Fruit fly (Drosophila melanogaster) whole organism, embryonic: ENCODE data around the gene CG10413.

Experiments
- BtbVII ChIP-seq: fragments of 200-800 bp; sonication (Bioruptor generic); optimal IDR thresholded peaks from 3 replicates; lab custom pipeline; 2017; ENCODE audit warnings: missing biosample characterization, mild to moderate bottlenecking, missing genetic modification characterization
- C15 ChIP-seq: fragments of 200-800 bp; sonication (Bioruptor generic); IDR thresholded peaks from 3 replicates; pipeline ENCODE4 v1.3.6; 2022; ENCODE audit warnings: missing biosample characterization, missing genetic modification characterization
- CG11093 ChIP-seq: fragments of 200-800 bp; sonication (Bioruptor generic); IDR thresholded peaks from 3 replicates; pipeline ENCODE4 v1.3.6; 2022; ENCODE audit warnings: missing biosample characterization, missing genetic modification characterization
- CG12236 ChIP-seq: fragments of 200-800 bp; sonication (Bioruptor generic); optimal IDR thresholded peaks from 2 replicates; lab custom pipeline; 2016; ENCODE audit warnings: missing biosample characterization, missing genetic modification characterization
- CG1233 ChIP-seq: fragments of 200-800 bp; sonication (Bioruptor generic); optimal IDR thresholded peaks from 4 replicates; lab custom pipeline; 2018; ENCODE audit warnings: missing biosample characterization, mild to moderate bottlenecking, missing genetic modification characterization
- CG13894 ChIP-seq: fragments of 200-800 bp; sonication (Bioruptor generic); optimal IDR thresholded peaks from 3 replicates; lab custom pipeline; 2018; ENCODE audit warnings: missing biosample characterization, mild to moderate bottlenecking, missing genetic modification characterization, moderate library complexity
- CG14860 ChIP-seq: fragments of 200-800 bp; sonication (Bioruptor generic); IDR thresholded peaks from 3 replicates; pipeline ENCODE4 v1.3.6; 2022; ENCODE audit warnings: missing biosample characterization, missing genetic modification characterization; ENCODE audit not compliant: partially characterized antibody
- CG15073 ChIP-seq: fragments of 200-800 bp; sonication (Bioruptor generic); optimal IDR thresholded peaks from 2 replicates; lab custom pipeline; 2016; ENCODE audit warnings: missing biosample characterization, missing genetic modification characterization
- CG15514 ChIP-seq: fragments of 200-800 bp; sonication (Bioruptor generic); optimal IDR thresholded peaks from 3 replicates; lab custom pipeline; 2017; ENCODE audit warnings: missing biosample characterization, missing genetic modification characterization, mild to moderate bottlenecking, moderate library complexity, missing genetic modification reagents
- CG16813 ChIP-seq: fragments of 200-800 bp; sonication (Bioruptor generic); IDR thresholded peaks from 3 replicates; pipeline ENCODE4 v1.3.6; 2022; ENCODE audit warnings: missing biosample characterization, missing genetic modification characterization; ENCODE audit not compliant: partially characterized antibody
- CG17829 ChIP-seq: fragments of 200-800 bp; optimal IDR thresholded peaks from 2 replicates; lab custom pipeline; 2019; ENCODE audit warnings: missing biosample characterization, mild to moderate bottlenecking, missing genetic modification characterization, moderate library complexity
- CG18011 ChIP-seq: fragments of 200-800 bp; sonication (Bioruptor generic); optimal IDR thresholded peaks from 2 replicates; lab custom pipeline; 2017; ENCODE audit warnings: missing biosample characterization, missing genetic modification characterization, mild to moderate bottlenecking, moderate library complexity, missing genotype
- CG3281 ChIP-seq: fragments of 200-800 bp; sonication (Bioruptor generic); optimal IDR thresholded peaks from 3 replicates; lab custom pipeline; 2017; ENCODE audit warnings: missing biosample characterization, mild to moderate bottlenecking, missing genetic modification characterization
- CG3726 ChIP-seq: fragments of 200-800 bp; sonication (Bioruptor generic); IDR thresholded peaks from 3 replicates; pipeline ENCODE4, ENCODE4 v1.3.6; 2022; ENCODE audit warnings: missing biosample characterization, missing genetic modification characterization
- CG6272 ChIP-seq: fragments of 200-800 bp; sonication (Bioruptor generic); IDR thresholded peaks from 2 replicates; pipeline ENCODE4 v1.3.6; 2022; ENCODE audit warnings: missing biosample characterization, missing genetic modification characterization
- CG7963 ChIP-seq: fragments of 200-800 bp; sonication (Bioruptor generic); IDR thresholded peaks from 3 replicates; pipeline ENCODE4 v1.3.6; 2022; ENCODE audit warnings: missing biosample characterization, missing genetic modification characterization; ENCODE audit not compliant: partially characterized antibody
- CG8281 ChIP-seq: fragments of 200-800 bp; sonication (Bioruptor generic); optimal IDR thresholded peaks from 2 replicates; lab custom pipeline; 2018; ENCODE audit warnings: missing biosample characterization, mild to moderate bottlenecking, missing genetic modification characterization, moderate library complexity
- Chrac-16 ChIP-seq: fragments of 200-800 bp; sonication (Bioruptor generic); optimal IDR thresholded peaks from 3 replicates; lab custom pipeline; 2016; ENCODE audit warnings: missing biosample characterization, missing genetic modification characterization
- HHEX ChIP-seq: fragments of 200-800 bp; sonication (Bioruptor generic); optimal IDR thresholded peaks from 3 replicates; lab custom pipeline; 2017; ENCODE audit warnings: missing biosample characterization, mild to moderate bottlenecking, missing genetic modification characterization, missing genetic modification reagents
- HLH54F ChIP-seq: fragments of 200-800 bp; sonication (Bioruptor generic); optimal IDR thresholded peaks from 3 replicates; lab custom pipeline; 2016; ENCODE audit warnings: missing biosample characterization, missing genetic modification characterization
- Hey ChIP-seq: fragments of 200-800 bp; sonication (Bioruptor generic); optimal IDR thresholded peaks from 3 replicates; lab custom pipeline; 2018; ENCODE audit warnings: missing biosample characterization, mild to moderate bottlenecking, missing genetic modification characterization
- NC2α ChIP-seq: fragments of 200-800 bp; sonication (Bioruptor generic); optimal IDR thresholded peaks from 2 replicates; lab custom pipeline; 2016; ENCODE audit warnings: missing biosample characterization, missing genetic modification characterization
- NC2β ChIP-seq: fragments of 200-800 bp; sonication (Bioruptor generic); optimal IDR thresholded peaks from 2 replicates; lab custom pipeline; 2016; ENCODE audit warnings: missing biosample characterization, missing genetic modification characterization
- Sox102F ChIP-seq: fragments of 200-800 bp; sonication (Bioruptor generic); optimal IDR thresholded peaks from 2 replicates; lab custom pipeline; 2018; ENCODE audit warnings: missing biosample characterization, mild to moderate bottlenecking, missing genetic modification characterization, moderate library complexity
- cg ChIP-seq: fragments of 200-800 bp; sonication (Bioruptor generic); optimal IDR thresholded peaks from 3 replicates; lab custom pipeline; 2019; ENCODE audit warnings: missing biosample characterization, mild to moderate bottlenecking, missing genetic modification characterization, moderate library complexity
- cwo ChIP-seq: fragments of 200-800 bp; sonication (Bioruptor generic); optimal IDR thresholded peaks from 3 replicates; lab custom pipeline; 2017; ENCODE audit warnings: missing biosample characterization, missing genetic modification characterization, mild to moderate bottlenecking, moderate library complexity, missing genetic modification reagents
- da ChIP-seq: fragments of 200-800 bp; sonication (Bioruptor generic); optimal IDR thresholded peaks from 2 replicates; lab custom pipeline; 2016; ENCODE audit warnings: missing biosample characterization, missing genetic modification characterization
- disco-r ChIP-seq: fragments of 200-800 bp; sonication (Bioruptor generic); optimal IDR thresholded peaks from 2 replicates; lab custom pipeline; 2016; ENCODE audit warnings: missing biosample characterization, missing genetic modification characterization
- esg ChIP-seq: fragments of 200-800 bp; sonication (Bioruptor generic); conservative IDR thresholded peaks from 2 replicates; pipeline ENCODE4 v1.3.6; 2022; ENCODE audit warnings: missing biosample characterization, missing genetic modification characterization
- fd102C ChIP-seq: fragments of 200-800 bp; sonication (Bioruptor generic); optimal IDR thresholded peaks from 2 replicates; lab custom pipeline; 2018; ENCODE audit warnings: missing biosample characterization, mild to moderate bottlenecking, missing genetic modification characterization, moderate library complexity
- hb ChIP-seq: fragments of 200-800 bp; sonication (Bioruptor generic); IDR thresholded peaks from 3 replicates; pipeline ENCODE4 v1.3.6; 2022; ENCODE audit warnings: missing biosample characterization, missing genetic modification characterization; ENCODE audit not compliant: partially characterized antibody
- kni ChIP-seq: fragments of 200-800 bp; sonication (Bioruptor generic); optimal IDR thresholded peaks from 3 replicates; lab custom pipeline; 2017; ENCODE audit warnings: mild to moderate bottlenecking, missing biosample characterization, missing genetic modification reagents, missing genetic modification characterization
- mirr ChIP-seq: fragments of 200-800 bp; sonication (Bioruptor generic); optimal IDR thresholded peaks from 3 replicates; lab custom pipeline; 2018; ENCODE audit warnings: missing biosample characterization, mild to moderate bottlenecking, missing genetic modification characterization
- odd ChIP-seq: fragments of 200-800 bp; sonication (Bioruptor generic); optimal IDR thresholded peaks from 2 replicates; lab custom pipeline; 2017; ENCODE audit warnings: missing biosample characterization, mild to moderate bottlenecking, missing genetic modification characterization
- pan ChIP-seq, 4 experiments: fragments of >200 bp in 3 of 4; fragments of 200-800 bp in 1 of 4; sonication (Bioruptor generic) in 1 of 4; optimal IDR thresholded peaks in 3 of 4; IDR thresholded peaks in 1 of 4; 2 replicates each; pipeline versions ENCODE4 v1.3.6 to Lab custom; 2017 to 2022; ENCODE audit warnings: missing biosample characterization in 2 of 4, missing genetic modification characterization in 2 of 4, mixed read lengths in 1 of 4
- peb ChIP-seq: fragments of 200-800 bp; sonication (Bioruptor generic); IDR thresholded peaks from 2 replicates; pipeline ENCODE4 v1.3.6; 2022; ENCODE audit warnings: missing biosample characterization, missing genetic modification characterization
- row ChIP-seq: fragments of 200-800 bp; sonication (Bioruptor generic); IDR thresholded peaks from 3 replicates; pipeline ENCODE4 v1.3.6; 2022; ENCODE audit warnings: missing biosample characterization, missing genetic modification characterization
- sens ChIP-seq: fragments of 200-800 bp; sonication (Bioruptor generic); peaks from one replicate; lab custom pipeline; 2016; ENCODE audit warnings: missing biosample characterization, missing genetic modification characterization
- so ChIP-seq: fragments of 200-800 bp; sonication (Bioruptor generic); IDR thresholded peaks from 3 replicates; pipeline ENCODE4 v1.3.6; 2022; ENCODE audit warnings: missing biosample characterization, missing genetic modification characterization
- ssp ChIP-seq: fragments of 200-800 bp; sonication (Bioruptor generic); IDR thresholded peaks from 2 replicates; pipeline ENCODE4 v1.3.6; 2022; ENCODE audit warnings: missing biosample characterization, missing genetic modification characterization
- stwl ChIP-seq: fragments of 200-800 bp; sonication (Bioruptor generic); optimal IDR thresholded peaks from 3 replicates; lab custom pipeline; 2018; ENCODE audit warnings: missing biosample characterization, mild to moderate bottlenecking, missing genetic modification characterization, moderate library complexity
- ttk ChIP-seq: fragments of 200-800 bp; sonication (Bioruptor generic); IDR thresholded peaks from 2 replicates; pipeline ENCODE4 v2.1.2; 2022; ENCODE audit warnings: missing biosample characterization, missing genetic modification characterization
- vvl ChIP-seq: fragments of 200-800 bp; sonication (Bioruptor generic); IDR thresholded peaks from 2 replicates; pipeline ENCODE4 v1.3.6; 2022; ENCODE audit warnings: missing biosample characterization, missing genetic modification characterization
- wdn ChIP-seq: fragments of 200-800 bp; sonication (Bioruptor generic); IDR thresholded peaks from 2 replicates; pipeline ENCODE4 v1.3.6; 2022; ENCODE audit warnings: missing biosample characterization, missing genetic modification characterization
- yki ChIP-seq: fragments of >200 bp; optimal IDR thresholded peaks from 3 replicates; lab custom pipeline; 2018

Gene CG10413

dm6 chr2L:18641087-18641486, 36.0 kb upstream of the CG10413 start:
- TF ChIP-seq CG15514 (GFP tag; lab: Kevin White, UChicago) (no peak), odd (GFP tag; lab: Kevin White, UChicago) (no peak), CG11093 (GFP tag; lab: Robert Waterston, UW) (no peak), CG16813 (GFP tag; lab: Robert Waterston, UW) (no peak), stwl (tag; lab: Kevin White, UChicago) (no peak), NC2β (GFP tag; lab: Kevin White, UChicago) (no peak), pan (optimal IDR thresholded peaks at IDR 0.05; lab: Kevin White, UChicago) (no peak), pan (GFP tag; optimal IDR thresholded peaks at IDR 0.05 in 1 of 2, IDR thresholded peaks at IDR 0.05 in 1 of 2) (no peak), BtbVII (GFP tag; lab: Kevin White, UChicago) (no peak), kni (GFP tag; lab: Kevin White, UChicago) (no peak), yki (lab: Kevin White, UChicago) (no peak), HLH54F (GFP tag; lab: Kevin White, UChicago) (no peak), peb (GFP tag; lab: Robert Waterston, UW) (no peak), vvl (0 out of 2 replicates have a peak, but pooled peaks have one; percentile 34), mirr (peak; percentile 20), CG15073 (no peak), esg (no peak), disco-r (GFP tag; lab: Kevin White, UChicago) (no peak), CG3281 (GFP tag; lab: Kevin White, UChicago) (no peak), hb (no peak), cwo (GFP tag; lab: Kevin White, UChicago) (no peak), CG14860 (GFP tag; lab: Robert Waterston, UW) (no peak), ssp (GFP tag; lab: Robert Waterston, UW) (no peak), CG8281 (peak; percentile 96)

DNA sequence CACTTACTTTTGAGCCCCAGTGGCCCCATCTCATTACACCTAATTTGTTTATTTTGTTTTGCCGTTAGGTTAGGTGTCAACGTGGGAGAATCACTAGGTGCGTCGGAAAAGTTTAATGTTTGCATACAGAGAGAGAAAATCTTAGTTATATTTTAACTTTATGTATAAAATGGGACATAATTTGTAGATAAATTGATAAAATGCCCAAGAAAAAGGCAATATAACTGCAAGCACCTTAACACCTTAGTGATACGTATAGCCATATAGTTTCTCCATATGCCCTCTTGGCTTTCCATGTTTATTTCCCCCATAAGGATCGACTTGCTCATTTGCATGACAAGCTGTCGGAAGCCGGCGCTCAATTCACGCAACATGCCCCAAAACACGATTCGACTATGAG, 33.9 kb upstream of the CG10413 start:
- 0 out of 2 replicates have a peak, but pooled peaks have one; percentile 36 for TF ChIP-seq wdn (GFP tag; lab: Robert Waterston, UW)
- TF ChIP-seq vvl = 0 out of 2 replicates have a peak, but pooled peaks have one; percentile 28
- peak; percentile 34 for TF ChIP-seq sens (GFP tag; lab: Kevin White, UChicago)
- peak; percentile 6 for TF ChIP-seq Sox102F (GFP tag; lab: Kevin White, UChicago)
- no peak for TF ChIP-seq CG12236
- TF ChIP-seq CG3726 (GFP tag; lab: Robert Waterston, UW) = 0 out of 3 replicates have a peak, but pooled peaks have one; percentile 16
- peak; percentile 8; the same call in 1 of the 3 replicates for TF ChIP-seq row (GFP tag; lab: Robert Waterston, UW)
- no peak for TF ChIP-seq CG6272 (GFP tag; lab: Robert Waterston, UW)

dm6 chr2L:18632389-18632788, 27.3 kb upstream of the CG10413 start:
- TF ChIP-seq C15 (GFP tag; lab: Robert Waterston, UW) (no peak), Chrac-16 (GFP tag; lab: Kevin White, UChicago) (no peak), CG13894 (tag; lab: Kevin White, UChicago) (no peak), fd102C (GFP tag; lab: Kevin White, UChicago) (no peak), NC2α (GFP tag; lab: Kevin White, UChicago) (no peak), da (GFP tag; lab: Kevin White, UChicago) (no peak), CG7963 (no peak), ttk (GFP tag; lab: Robert Waterston, UW) (no peak), stwl (tag; lab: Kevin White, UChicago) (no peak), cg (GFP tag; lab: Kevin White, UChicago) (no peak), CG18011 (GFP tag; lab: Kevin White, UChicago) (no peak), Hey (tag; lab: Kevin White, UChicago) (no peak), HHEX (GFP tag; lab: Kevin White, UChicago) (no peak), CG17829 (tag; lab: Kevin White, UChicago) (no peak), CG1233 (no peak), row (GFP tag; lab: Robert Waterston, UW) (no peak), so (GFP tag; lab: Robert Waterston, UW) (no peak)
